Fruit fly (Drosophila melanogaster) Kc167 (cell line): Measurements from ENCODE around the gene Taf10.

Source experiments
- Myc ChIP-seq: fragments of >200 bp; optimal IDR thresholded peaks from 2 replicates; lab custom pipeline; 2017; ENCODE audit warnings: missing external identifiers
- Sin3A ChIP-seq: fragments of >200 bp; optimal IDR thresholded peaks from 2 replicates; lab custom pipeline; 2018; ENCODE audit warnings: missing external identifiers
- h ChIP-seq: fragments of >200 bp; optimal IDR thresholded peaks from 3 replicates; lab custom pipeline; 2018; ENCODE audit warnings: missing external identifiers
- insv ChIP-seq: fragments of >200 bp; optimal IDR thresholded peaks from 3 replicates; lab custom pipeline; 2018; ENCODE audit warnings: missing external identifiers
- psq ChIP-seq: fragments of >200 bp; optimal IDR thresholded peaks from 2 replicates; lab custom pipeline; 2017; ENCODE audit warnings: missing external identifiers
- ttk ChIP-seq: sonication (Bioruptor generic); optimal IDR thresholded peaks from 2 replicates; lab custom pipeline; 2017; ENCODE audit warnings: missing external identifiers

Taf10 gene

DNA sequence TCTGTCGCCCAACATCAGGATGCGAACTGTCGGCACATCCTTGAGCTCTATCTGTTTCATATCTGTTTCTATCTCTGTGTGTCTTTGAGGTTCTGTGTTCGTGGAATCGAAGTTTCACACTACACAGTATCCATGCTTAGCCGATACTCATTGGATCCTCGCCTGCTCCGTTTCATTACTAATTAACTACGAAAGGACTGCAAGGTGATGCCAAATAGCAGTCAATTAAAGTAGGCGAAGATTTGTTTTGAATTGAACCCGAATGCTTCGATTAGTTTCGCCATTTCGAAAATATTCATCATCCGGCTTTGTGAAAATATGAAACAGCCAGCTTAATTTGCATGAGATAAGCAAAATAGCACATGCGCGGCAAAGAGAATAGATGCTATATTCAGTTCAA lies 4.0 kb downstream of the Taf10 start, which contains the start of gene CG15399:
CG15399 (minus strand) TSS at position 101 of the 400 bp plus-strand sequence.
- TF ChIP-seq insv (lab: Kevin White, UChicago) (no peak), ttk (lab: Kevin White, UChicago) (no peak), psq (no peak), Myc (lab: Kevin White, UChicago) (no peak)

DNA sequence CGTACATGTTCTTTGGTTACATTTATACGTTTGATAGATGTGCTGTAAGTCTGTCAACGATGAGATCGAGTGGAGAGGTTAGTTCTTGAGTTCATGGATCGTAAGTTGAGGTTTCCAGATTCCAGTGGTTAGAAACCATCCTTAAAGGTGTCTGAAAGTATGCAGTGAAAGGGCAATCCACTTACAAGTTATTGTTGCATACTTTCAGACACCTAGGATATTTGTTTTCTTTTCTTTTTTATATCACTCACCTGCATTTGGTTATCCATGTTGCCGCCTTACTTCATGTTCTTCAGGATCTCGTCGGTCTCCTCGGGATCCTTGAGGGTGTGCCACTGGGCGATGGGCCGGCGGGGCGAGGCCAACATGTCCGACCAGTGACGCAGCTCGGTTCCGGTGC lies 15.1 kb downstream of the Taf10 start:
- TF ChIP-seq ttk (lab: Kevin White, UChicago): no peak
- no peak for TF ChIP-seq Sin3A (lab: Kevin White, UChicago)
- no peak for TF ChIP-seq psq
- no peak for TF ChIP-seq h
- no peak for TF ChIP-seq insv (lab: Kevin White, UChicago)
- TF ChIP-seq Myc (lab: Kevin White, UChicago): no peak

- TF ChIP-seq Sin3A (lab: Kevin White, UChicago): no peak
- TF ChIP-seq insv (lab: Kevin White, UChicago): no peak
- no peak for TF ChIP-seq h
- no peak for TF ChIP-seq psq
- no peak for TF ChIP-seq ttk (lab: Kevin White, UChicago)
- TF ChIP-seq Myc (lab: Kevin White, UChicago): no peak
These were observed 29.5 kb downstream of the Taf10 start for dm6 chr2L:2797186-2797585.

dm6 chr2L:2799909-2800478 lies 32.3 kb downstream of the Taf10 start, which contains the start of gene Syt1:
TSS of gene Syt1 (minus strand) at chr2L:2799979.
- TF ChIP-seq insv (lab: Kevin White, UChicago) (no peak), psq (no peak), h (no peak), Sin3A (lab: Kevin White, UChicago) (no peak), Myc (lab: Kevin White, UChicago) (no peak), ttk (lab: Kevin White, UChicago) (no peak)

- no peak for TF ChIP-seq ttk (lab: Kevin White, UChicago)
These were observed 33.5 kb downstream of the Taf10 start for dm6 chr2L:2800956-2801776.

- TF ChIP-seq h: no peak
These were observed 34.8 kb downstream of the Taf10 start for dm6 chr2L:2802527-2802926.

DNA sequence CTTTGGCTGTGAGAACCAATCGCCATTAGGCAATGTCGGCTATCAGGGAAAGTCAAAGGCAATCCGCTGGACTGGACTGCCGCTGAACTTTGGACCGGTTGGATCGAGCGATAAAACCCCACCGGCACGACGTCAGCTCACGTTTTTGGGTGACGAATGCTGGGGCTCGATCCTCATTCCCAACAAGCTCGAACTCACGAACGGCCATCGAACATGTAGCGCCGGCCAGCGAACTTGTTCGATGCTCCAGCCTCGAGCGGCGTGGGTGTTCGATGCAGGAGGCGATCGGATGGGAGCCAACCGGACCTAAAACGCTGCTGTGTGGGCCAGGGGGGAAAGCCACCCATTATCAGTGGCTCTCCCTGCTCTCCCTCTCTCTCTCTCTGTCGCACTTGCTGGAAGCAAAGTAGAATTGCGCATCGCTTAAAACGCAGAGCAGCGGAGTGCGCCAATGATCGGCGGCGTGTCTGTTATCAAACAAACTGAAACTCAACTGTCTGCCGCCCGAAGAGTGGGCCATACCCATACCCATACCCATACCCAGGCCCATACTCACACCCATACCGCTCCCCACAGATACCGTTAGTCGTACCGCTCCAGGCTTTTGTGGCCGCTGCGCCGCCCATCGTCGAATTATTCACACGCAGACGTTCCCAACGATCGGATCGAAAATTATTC lies 37.1 kb downstream of the Taf10 start, which contains the start of gene daw:
daw (plus strand) TSS at position 628 of the 678 bp plus-strand sequence.
- no peak for TF ChIP-seq insv (lab: Kevin White, UChicago)
- no peak for TF ChIP-seq h
- TF ChIP-seq ttk (lab: Kevin White, UChicago): no peak
- no peak for TF ChIP-seq Myc (lab: Kevin White, UChicago)
- TF ChIP-seq psq: no peak
- TF ChIP-seq Sin3A (lab: Kevin White, UChicago): no peak

dm6 chr2L:2806190-2806763 lies 38.6 kb downstream of the Taf10 start:
- no peak for TF ChIP-seq ttk (lab: Kevin White, UChicago)
- no peak for TF ChIP-seq Sin3A (lab: Kevin White, UChicago)
- TF ChIP-seq h: no peak
- TF ChIP-seq psq: no peak
- TF ChIP-seq Myc (lab: Kevin White, UChicago): no peak
- TF ChIP-seq insv (lab: Kevin White, UChicago): no peak

DNA sequence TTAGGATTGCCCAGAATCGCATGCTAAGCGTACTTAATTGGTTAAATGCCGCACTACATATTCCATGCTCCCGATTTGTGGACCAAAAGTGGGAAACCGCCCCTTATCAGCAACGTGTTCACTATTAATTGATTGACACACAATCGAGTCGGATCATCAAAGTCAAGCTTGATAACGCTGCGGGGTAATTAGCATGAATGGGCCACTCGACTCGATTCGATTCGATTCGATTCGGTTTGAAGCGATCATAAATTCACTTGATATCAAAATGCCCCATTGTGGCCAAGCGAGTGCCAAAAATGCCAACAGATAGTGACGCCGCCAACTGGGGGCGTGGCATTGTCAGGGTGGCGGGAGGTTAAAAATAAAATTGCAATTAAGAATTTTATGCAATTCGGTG lies 39.9 kb downstream of the Taf10 start:
- TF ChIP-seq ttk (lab: Kevin White, UChicago) (no peak), Myc (lab: Kevin White, UChicago) (no peak), insv (lab: Kevin White, UChicago) (no peak), h (no peak), psq (no peak), Sin3A (lab: Kevin White, UChicago) (no peak)

- TF ChIP-seq ttk (lab: Kevin White, UChicago): no peak
- TF ChIP-seq Sin3A (lab: Kevin White, UChicago): no peak
- TF ChIP-seq h: no peak
- TF ChIP-seq psq: no peak
- no peak for TF ChIP-seq insv (lab: Kevin White, UChicago)
- TF ChIP-seq Myc (lab: Kevin White, UChicago): no peak
These were observed 40.5 kb downstream of the Taf10 start for dm6 chr2L:2808038-2808699.

dm6 chr2L:2810831-2811230 lies 43.1 kb downstream of the Taf10 start:
- TF ChIP-seq ttk (lab: Kevin White, UChicago) (no peak), Myc (lab: Kevin White, UChicago) (no peak), insv (lab: Kevin White, UChicago) (no peak), h (no peak), Sin3A (lab: Kevin White, UChicago) (no peak)

DNA sequence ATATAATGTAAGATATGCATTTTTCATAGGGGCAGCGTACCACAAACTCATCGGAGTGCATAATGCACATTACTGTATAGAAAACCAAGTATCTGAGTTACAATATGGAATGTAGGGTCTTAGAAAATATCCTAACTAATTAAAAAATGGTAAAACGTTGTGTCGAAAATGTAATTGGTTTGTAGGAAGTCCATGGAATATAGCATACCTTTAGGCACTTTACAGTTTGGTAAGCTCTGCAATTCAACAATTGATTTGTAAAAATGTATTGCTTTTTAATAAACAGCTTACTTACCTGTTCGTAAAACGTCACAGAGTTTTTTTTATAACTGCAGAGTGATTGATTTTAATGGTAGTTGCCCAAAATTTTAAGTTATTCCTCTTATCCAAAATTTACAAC lies 44.4 kb downstream of the Taf10 start, which contains the start of gene CG2964:
CG2964 (plus strand) TSS at position 301 of the 400 bp plus-strand sequence.
- TF ChIP-seq ttk (lab: Kevin White, UChicago) (no peak), psq (no peak), h (no peak), insv (lab: Kevin White, UChicago) (no peak), Myc (lab: Kevin White, UChicago) (no peak), Sin3A (lab: Kevin White, UChicago) (no peak)
